Worm (Caenorhabditis elegans) whole organism, young adult: ENCODE measurements around the gene cut-3.

Source experiments
- F23B12.7 ChIP-seq: sonication (generic microtip); optimal IDR thresholded peaks from 2 replicates; lab custom pipeline; 2017; ENCODE audit warnings: missing genetic modification characterization, mild to moderate bottlenecking, missing compliant biosample characterization, antibody characterized with exemption, moderate library complexity; ENCODE audit not compliant: insufficient read depth
- ama-1 ChIP-seq, 3 experiments: fragments of 150-350 bp in 1 of 3; sonication (generic microtip) in 2 of 3; optimal IDR thresholded peaks; 2 replicates each; lab custom pipeline; 2014 to 2018; ENCODE audit warnings: missing biosample characterization in 2 of 3, missing genetic modification characterization in 2 of 3, missing genetic modification reagents in 2 of 3
- hlh-26 ChIP-seq: fragments of 200-800 bp; sonication (Bioruptor generic); conservative IDR thresholded peaks from 2 replicates; pipeline ENCODE4 v1.3.6; 2022; ENCODE audit warnings: missing genetic modification reagents, missing genetic modification characterization, missing compliant biosample characterization
- hmg-20 ChIP-seq: fragments of 200-800 bp; sonication (Bioruptor generic); IDR thresholded peaks from 2 replicates; pipeline ENCODE4 v1.3.6; 2022; ENCODE audit warnings: missing genetic modification reagents, missing genetic modification characterization, missing compliant biosample characterization
- mxl-1 ChIP-seq: sonication (generic microtip); optimal IDR thresholded peaks from 2 replicates; lab custom pipeline; 2016; ENCODE audit warnings: missing genetic modification characterization, missing compliant biosample characterization
- repo-1 ChIP-seq: sonication (generic microtip); optimal IDR thresholded peaks from 2 replicates; lab custom pipeline; 2017; ENCODE audit warnings: mild to moderate bottlenecking, missing genetic modification characterization, missing compliant biosample characterization
- snpc-4 ChIP-seq, 5 experiments: fragments of 150-350 bp in 1 of 5; sonication (generic microtip) in 4 of 5; optimal IDR thresholded peaks; 2 replicates each; lab custom pipeline; 2014 to 2018; ENCODE audit warnings: missing genetic modification characterization in 5 of 5, missing biosample characterization in 3 of 5, antibody characterized with exemption in 2 of 5, mild to moderate bottlenecking in 2 of 5, missing compliant biosample characterization in 2 of 5, missing genotype in 2 of 5, moderate library complexity in 2 of 5, missing genetic modification reagents in 1 of 5

ce11 chrII:8415462-8416037 lies 31.1 kb downstream of the cut-3 start:
- TF ChIP-seq hmg-20 (no peak), snpc-4 (GFP tag; optimal IDR thresholded peaks at IDR 0.05; lab: Kevin White, UChicago) (no peak), snpc-4 (tag; optimal IDR thresholded peaks at IDR 0.05; lab: Kevin White, UChicago) (no peak), F23B12.7 (tag; lab: Kevin White, UChicago) (no peak), repo-1 (tag; lab: Kevin White, UChicago) (no peak), hlh-26 (no peak), mxl-1 (tag; lab: Kevin White, UChicago) (no peak), ama-1 (optimal IDR thresholded peaks at IDR 0.05; lab: Kevin White, UChicago) (no peak), ama-1 (GFP tag; optimal IDR thresholded peaks at IDR 0.05; lab: Kevin White, UChicago) (no peak)
